Fruit fly (Drosophila melanogaster) whole organism, embryonic: ENCODE data around the gene COX6B.

Experiments
- Antp ChIP-seq: fragments of 200-800 bp; sonication (Bioruptor generic); optimal IDR thresholded peaks from 3 replicates; lab custom pipeline; 2016; ENCODE audit warnings: missing biosample characterization, missing genetic modification characterization
- Atf-2 ChIP-seq: fragments of 200-800 bp; sonication (Bioruptor generic); optimal IDR thresholded peaks from 2 replicates; lab custom pipeline; 2016; ENCODE audit warnings: missing biosample characterization, missing genetic modification characterization
- B-H2 ChIP-seq: fragments of 200-800 bp; sonication (Bioruptor generic); optimal IDR thresholded peaks from 2 replicates; lab custom pipeline; 2018; ENCODE audit warnings: missing biosample characterization, mild to moderate bottlenecking, missing genetic modification characterization
- BEAF-32 ChIP-seq: fragments of 200-800 bp; sonication (Bioruptor generic); optimal IDR thresholded peaks from 3 replicates; lab custom pipeline; 2017; ENCODE audit warnings: missing biosample characterization, missing genetic modification characterization, mild to moderate bottlenecking, moderate library complexity, missing genetic modification reagents
- CG11456 ChIP-seq: fragments of 200-800 bp; sonication (Bioruptor generic); IDR thresholded peaks from 3 replicates; pipeline ENCODE4 v1.3.6; 2022; ENCODE audit warnings: missing biosample characterization, missing genetic modification characterization
- CG1233 ChIP-seq: fragments of 200-800 bp; sonication (Bioruptor generic); optimal IDR thresholded peaks from 4 replicates; lab custom pipeline; 2018; ENCODE audit warnings: missing biosample characterization, mild to moderate bottlenecking, missing genetic modification characterization
- CG13624 ChIP-seq: fragments of 200-800 bp; sonication (Bioruptor generic); optimal IDR thresholded peaks from 2 replicates; lab custom pipeline; 2016; ENCODE audit warnings: missing biosample characterization, missing genetic modification characterization
- CG16779 ChIP-seq: fragments of 200-800 bp; sonication (Bioruptor generic); IDR thresholded peaks from 2 replicates; pipeline ENCODE4 v1.3.6; 2022; ENCODE audit warnings: missing biosample characterization, missing genetic modification characterization
- CG18262 ChIP-seq: fragments of 200-800 bp; optimal IDR thresholded peaks from 3 replicates; lab custom pipeline; 2019; ENCODE audit warnings: missing biosample characterization, mild to moderate bottlenecking, missing genetic modification characterization, moderate library complexity
- CG31224 ChIP-seq: fragments of 200-800 bp; sonication (Bioruptor generic); IDR thresholded peaks from 2 replicates; pipeline ENCODE4 v1.3.6; 2022; ENCODE audit warnings: missing biosample characterization, missing genetic modification characterization
- CG31365 ChIP-seq: fragments of 200-800 bp; sonication (Bioruptor generic); optimal IDR thresholded peaks from 2 replicates; lab custom pipeline; 2018; ENCODE audit warnings: missing biosample characterization, mild to moderate bottlenecking, missing genetic modification characterization
- CG31441 ChIP-seq: fragments of 200-800 bp; sonication (Bioruptor generic); IDR thresholded peaks from 2 replicates; pipeline ENCODE4 v1.3.6; 2022; ENCODE audit warnings: missing biosample characterization, missing genetic modification characterization
- CG3407 ChIP-seq: fragments of 200-800 bp; sonication (Bioruptor generic); optimal IDR thresholded peaks from 2 replicates; lab custom pipeline; 2018; ENCODE audit warnings: missing biosample characterization, mild to moderate bottlenecking, missing genetic modification characterization
- CG34422 ChIP-seq: fragments of 200-800 bp; sonication (Bioruptor generic); IDR thresholded peaks from 3 replicates; pipeline ENCODE4 v1.3.6; 2022; ENCODE audit warnings: missing biosample characterization, missing genetic modification characterization
- CG4617 ChIP-seq: fragments of 200-800 bp; sonication (Bioruptor generic); optimal IDR thresholded peaks from 3 replicates; lab custom pipeline; 2016; ENCODE audit warnings: missing biosample characterization, missing genetic modification characterization, borderline replicate concordance
- CG6765 ChIP-seq: fragments of 200-800 bp; sonication (Bioruptor generic); optimal IDR thresholded peaks from 3 replicates; lab custom pipeline; 2017; ENCODE audit warnings: missing biosample characterization, mild to moderate bottlenecking, missing genetic modification characterization
- CG6813 ChIP-seq: fragments of 200-800 bp; sonication (Bioruptor generic); optimal IDR thresholded peaks from 2 replicates; lab custom pipeline; 2017; ENCODE audit warnings: missing biosample characterization, missing genetic modification characterization, mild to moderate bottlenecking, moderate library complexity, missing genetic modification reagents
- CG8924 ChIP-seq: fragments of 200-800 bp; optimal IDR thresholded peaks from 3 replicates; lab custom pipeline; 2019; ENCODE audit warnings: missing biosample characterization, mild to moderate bottlenecking, missing genetic modification characterization, moderate library complexity
- E2f1 ChIP-seq: fragments of 200-800 bp; sonication (Bioruptor generic); IDR thresholded peaks from 2 replicates; pipeline ENCODE4 v1.3.6; 2022; ENCODE audit warnings: missing biosample characterization, missing genetic modification characterization
- HLH3B ChIP-seq: fragments of 200-800 bp; sonication (Bioruptor generic); IDR thresholded peaks from 2 replicates; pipeline ENCODE4 v1.3.6; 2022; ENCODE audit warnings: missing biosample characterization, missing genetic modification characterization
- HmgD ChIP-seq: fragments of 200-800 bp; sonication (Bioruptor generic); optimal IDR thresholded peaks from 3 replicates; lab custom pipeline; 2016; ENCODE audit warnings: missing biosample characterization, missing genetic modification characterization
- Hr78 ChIP-seq, 2 experiments: fragments of 200-800 bp in 1 of 2; fragments of >200 bp in 1 of 2; sonication (Bioruptor generic) in 1 of 2; optimal IDR thresholded peaks; 2 replicates each; lab custom pipeline; 2017 to 2019; ENCODE audit warnings: missing biosample characterization in 2 of 2, missing genetic modification characterization in 2 of 2, mild to moderate bottlenecking in 1 of 2, moderate library complexity in 1 of 2
- Lpt ChIP-seq: fragments of >200 bp; optimal IDR thresholded peaks from 2 replicates; lab custom pipeline; 2018; ENCODE audit warnings: missing biosample characterization, missing genetic modification characterization
- Max ChIP-seq: fragments of 200-800 bp; sonication (Bioruptor generic); optimal IDR thresholded peaks from 2 replicates; lab custom pipeline; 2016; ENCODE audit warnings: missing biosample characterization, mild to moderate bottlenecking, missing genetic modification characterization
- Myb ChIP-seq: fragments of 200-800 bp; sonication (Bioruptor generic); optimal IDR thresholded peaks from 2 replicates; lab custom pipeline; 2016; ENCODE audit warnings: missing biosample characterization, missing genetic modification characterization
- NC2α ChIP-seq: fragments of 200-800 bp; sonication (Bioruptor generic); optimal IDR thresholded peaks from 2 replicates; lab custom pipeline; 2016; ENCODE audit warnings: missing biosample characterization, missing genetic modification characterization
- Optix ChIP-seq: fragments of 200-800 bp; sonication (Bioruptor generic); IDR thresholded peaks from 3 replicates; pipeline ENCODE4 v1.3.6; 2022; ENCODE audit warnings: missing biosample characterization, missing genetic modification characterization
- Side ChIP-seq: fragments of 200-800 bp; sonication (Bioruptor generic); optimal IDR thresholded peaks from 2 replicates; lab custom pipeline; 2016; ENCODE audit warnings: missing biosample characterization, missing genetic modification characterization
- Spps ChIP-seq: fragments of 200-800 bp; sonication (Bioruptor generic); optimal IDR thresholded peaks from 2 replicates; lab custom pipeline; 2018; ENCODE audit warnings: missing biosample characterization, mild to moderate bottlenecking, missing genetic modification characterization
- Sry-β ChIP-seq: fragments of 200-800 bp; sonication (Bioruptor generic); optimal IDR thresholded peaks from 2 replicates; lab custom pipeline; 2018; ENCODE audit warnings: missing biosample characterization, mild to moderate bottlenecking, missing genetic modification characterization, moderate library complexity
- btn ChIP-seq: fragments of 200-800 bp; sonication (Bioruptor generic); optimal IDR thresholded peaks from 2 replicates; lab custom pipeline; 2016; ENCODE audit warnings: missing biosample characterization, missing genetic modification characterization
- crc ChIP-seq: fragments of 200-800 bp; sonication (Bioruptor generic); optimal IDR thresholded peaks from 2 replicates; lab custom pipeline; 2016; ENCODE audit warnings: missing biosample characterization, missing genetic modification characterization
- fd64A ChIP-seq: fragments of 200-800 bp; sonication (Bioruptor generic); optimal IDR thresholded peaks from 3 replicates; lab custom pipeline; 2018; ENCODE audit warnings: missing biosample characterization, mild to moderate bottlenecking, missing genetic modification characterization
- grau ChIP-seq: fragments of 200-800 bp; optimal IDR thresholded peaks from 3 replicates; lab custom pipeline; 2019; ENCODE audit warnings: missing biosample characterization, mild to moderate bottlenecking, missing genetic modification characterization, moderate library complexity
- gro ChIP-seq: fragments of 200-800 bp; sonication (Bioruptor generic); optimal IDR thresholded peaks from 2 replicates; lab custom pipeline; 2016; ENCODE audit warnings: missing biosample characterization, missing genetic modification characterization
- kah ChIP-seq: fragments of 200-800 bp; sonication (Bioruptor generic); optimal IDR thresholded peaks from 2 replicates; lab custom pipeline; 2018; ENCODE audit warnings: missing biosample characterization, mild to moderate bottlenecking, missing genetic modification characterization
- ken ChIP-seq: fragments of 200-800 bp; sonication (Bioruptor generic); IDR thresholded peaks from 3 replicates; pipeline ENCODE4 v1.3.6; 2022; ENCODE audit warnings: missing biosample characterization, missing genetic modification characterization
- lab ChIP-seq: fragments of 200-800 bp; sonication (Bioruptor generic); optimal IDR thresholded peaks from 3 replicates; lab custom pipeline; 2017; ENCODE audit warnings: missing biosample characterization, missing genetic modification characterization, mild to moderate bottlenecking, moderate library complexity, missing genetic modification reagents
- nau ChIP-seq: fragments of 200-800 bp; sonication (Bioruptor generic); optimal IDR thresholded peaks from 3 replicates; lab custom pipeline; 2017; ENCODE audit warnings: missing biosample characterization, mild to moderate bottlenecking, missing genetic modification characterization, missing genetic modification reagents
- nmo ChIP-seq: fragments of 200-800 bp; sonication (Bioruptor generic); optimal IDR thresholded peaks from 2 replicates; lab custom pipeline; 2018; ENCODE audit warnings: missing biosample characterization, mild to moderate bottlenecking, missing genetic modification characterization, moderate library complexity
- nom ChIP-seq: fragments of 200-800 bp; sonication (Bioruptor generic); optimal IDR thresholded peaks from 2 replicates; lab custom pipeline; 2017; ENCODE audit warnings: missing biosample characterization, missing genetic modification characterization, mild to moderate bottlenecking, moderate library complexity, missing genetic modification reagents
- odd ChIP-seq: fragments of 200-800 bp; sonication (Bioruptor generic); optimal IDR thresholded peaks from 2 replicates; lab custom pipeline; 2017; ENCODE audit warnings: missing biosample characterization, mild to moderate bottlenecking, missing genetic modification characterization
- phol ChIP-seq: fragments of 200-800 bp; sonication (Bioruptor generic); optimal IDR thresholded peaks from 3 replicates; lab custom pipeline; 2018; ENCODE audit warnings: missing biosample characterization, mild to moderate bottlenecking, missing genetic modification characterization, moderate library complexity
- pita ChIP-seq: fragments of 200-800 bp; sonication (Bioruptor generic); optimal IDR thresholded peaks from 2 replicates; lab custom pipeline; 2017; ENCODE audit warnings: missing biosample characterization, mild to moderate bottlenecking, missing genetic modification characterization
- ro ChIP-seq: fragments of 200-800 bp; sonication (Bioruptor generic); IDR thresholded peaks from 2 replicates; pipeline ENCODE4 v1.3.6; 2022; ENCODE audit warnings: missing biosample characterization, missing genetic modification characterization
- salm ChIP-seq: fragments of 200-800 bp; sonication (Bioruptor generic); optimal IDR thresholded peaks from 2 replicates; lab custom pipeline; 2018; ENCODE audit warnings: missing biosample characterization, mild to moderate bottlenecking, missing genetic modification characterization
- twi ChIP-seq: fragments of 200-800 bp; optimal IDR thresholded peaks from 2 replicates; lab custom pipeline; 2019; ENCODE audit warnings: missing biosample characterization, mild to moderate bottlenecking, missing genetic modification characterization, moderate library complexity
- vfl ChIP-seq: fragments of 200-800 bp; sonication (Bioruptor generic); optimal IDR thresholded peaks from 2 replicates; lab custom pipeline; 2016; ENCODE audit warnings: missing biosample characterization, missing genetic modification characterization
- zf30C ChIP-seq: fragments of 200-800 bp; sonication (Bioruptor generic); optimal IDR thresholded peaks from 3 replicates; lab custom pipeline; 2018; ENCODE audit warnings: missing biosample characterization, mild to moderate bottlenecking, missing genetic modification characterization
- zfh1 ChIP-seq: fragments of 200-800 bp; sonication (Bioruptor generic); IDR thresholded peaks from 3 replicates; pipeline ENCODE4 v1.3.6; 2022; ENCODE audit warnings: missing biosample characterization, missing genetic modification characterization

Gene COX6B

DNA sequence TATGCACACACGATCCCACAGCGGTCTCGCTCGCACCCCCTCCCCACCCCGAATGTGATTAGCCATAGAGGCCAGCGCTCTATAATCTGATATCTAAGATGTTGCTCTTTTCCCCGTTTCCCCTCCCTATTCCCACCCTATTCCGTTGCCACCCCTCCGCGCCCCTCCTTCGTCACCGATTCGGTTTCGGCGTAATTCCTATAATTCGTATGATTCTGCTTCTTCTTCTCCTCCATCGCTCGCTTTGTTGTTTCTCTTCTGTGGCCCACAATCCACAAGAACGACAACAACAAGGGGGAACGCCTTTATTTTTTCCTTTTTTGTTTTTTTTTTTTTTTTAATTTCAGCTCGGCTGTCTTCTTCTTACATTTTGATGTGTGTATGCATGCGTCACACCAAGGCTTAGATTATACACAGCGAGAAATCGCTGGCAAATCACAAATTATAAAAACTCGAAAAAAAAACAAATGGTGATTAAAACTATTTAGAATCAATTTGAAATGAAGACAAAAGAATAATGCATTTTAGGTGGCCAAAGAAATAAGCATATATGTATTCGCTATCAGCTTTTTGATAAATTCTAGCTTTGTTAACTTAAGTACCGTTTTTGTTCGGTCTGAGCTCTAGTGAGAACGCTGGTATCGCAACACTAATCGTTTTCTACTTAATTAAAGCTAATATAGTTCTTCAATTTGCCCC, 25.8 kb upstream of the COX6B start (continued):
- TF ChIP-seq ken (0 out of 3 replicates have a peak, but pooled peaks have one; percentile 18), E2f1 (GFP tag; lab: Robert Waterston, UW) (no peak), Myb (GFP tag; lab: Kevin White, UChicago) (no peak), BEAF-32 (no peak), CG31224 (0 out of 2 replicates have a peak, but pooled peaks have one; percentile 21), pita (GFP tag; lab: Kevin White, UChicago) (no peak), CG16779 (no peak), CG6765 (no peak), nmo (GFP tag; lab: Kevin White, UChicago) (peak; percentile 55), Atf-2 (peak; percentile 45), HLH3B (no peak), Antp (GFP tag; lab: Kevin White, UChicago) (peak; percentile 29), CG13624 (peak; percentile 27), crc (GFP tag; lab: Kevin White, UChicago) (no peak), CG6813 (peak; percentile 40), gro (GFP tag; lab: Kevin White, UChicago) (no peak), CG1233 (GFP tag; lab: Kevin White, UChicago) (no peak), lab (GFP tag; lab: Kevin White, UChicago) (peak; percentile 15), nau (GFP tag; lab: Kevin White, UChicago) (no peak), CG3407 (GFP tag; lab: Kevin White, UChicago) (peak; percentile 4), CG31365 (tag; lab: Kevin White, UChicago) (no peak), zf30C (GFP tag; lab: Kevin White, UChicago) (peak; percentile 83), odd (GFP tag; lab: Kevin White, UChicago) (no peak), Sry-β (no peak), B-H2 (GFP tag; lab: Kevin White, UChicago) (no peak), NC2α (GFP tag; lab: Kevin White, UChicago) (peak; percentile 15), Optix (GFP tag; lab: Robert Waterston, UW) (no peak), Spps (tag; lab: Kevin White, UChicago) (peak; percentile 58), CG11456 (GFP tag; lab: Robert Waterston, UW) (no peak), Lpt (GFP tag; lab: Kevin White, UChicago) (no peak), fd64A (no peak), salm (tag; lab: Kevin White, UChicago) (no peak), twi (tag; lab: Kevin White, UChicago) (no peak), vfl (no peak), CG31441 (GFP tag; lab: Robert Waterston, UW) (peak; percentile 54), phol (tag; lab: Kevin White, UChicago) (peak; percentile 67), nom (GFP tag; lab: Kevin White, UChicago) (peak; percentile 36), CG8924 (peak; percentile 29), HmgD (GFP tag; lab: Kevin White, UChicago) (no peak), kah (no peak), CG4617 (no peak), ro (GFP tag; lab: Robert Waterston, UW) (0 out of 2 replicates have a peak, but pooled peaks have one; percentile 10), CG34422 (GFP tag; lab: Robert Waterston, UW) (peak; percentile 39; the same call in 1 of the 3 replicates), Hr78 (GFP tag; optimal IDR thresholded peaks at IDR 0.05; lab: Kevin White, UChicago) (no peak), btn (no peak), Side (peak; percentile 60), Max (GFP tag; lab: Kevin White, UChicago) (no peak), zfh1 (GFP tag; lab: Robert Waterston, UW) (peak; percentile 65), CG18262 (tag; lab: Kevin White, UChicago) (peak; percentile 75), grau (tag; lab: Kevin White, UChicago) (peak; percentile 37)
